Worm (Caenorhabditis elegans) whole organism, mixed stage, embryonic: ENCODE data around the gene Y39B6A.43.

Source experiments
- blmp-1 ChIP-seq: fragments of 150-350 bp; optimal IDR thresholded peaks from 2 replicates; lab custom pipeline; 2014; ENCODE audit warnings: missing biosample characterization, missing genetic modification characterization
- ces-1 ChIP-seq: fragments of 150-350 bp; optimal IDR thresholded peaks from 2 replicates; lab custom pipeline; 2014; ENCODE audit warnings: missing biosample characterization, missing genetic modification reagents, missing genetic modification characterization
- elt-1 ChIP-seq: sonication (generic microtip); optimal IDR thresholded peaks from 2 replicates; lab custom pipeline; 2017; ENCODE audit warnings: missing genetic modification characterization, mild to moderate bottlenecking, missing compliant biosample characterization, antibody characterized with exemption, moderate library complexity, borderline replicate concordance; ENCODE audit not compliant: insufficient read depth
- lin-32 ChIP-seq: fragments of 200-800 bp; sonication (Bioruptor generic); optimal IDR thresholded peaks from 2 replicates; lab custom pipeline; 2018; ENCODE audit warnings: mild to moderate bottlenecking, missing genetic modification characterization, missing compliant biosample characterization
- lsy-2 ChIP-seq: fragments of 150-350 bp; optimal IDR thresholded peaks from 2 replicates; lab custom pipeline; 2014; ENCODE audit warnings: missing biosample characterization, missing genetic modification characterization
- nhr-12 ChIP-seq: fragments of 150-350 bp; optimal IDR thresholded peaks from 2 replicates; lab custom pipeline; 2014; ENCODE audit warnings: missing biosample characterization, missing genetic modification characterization
- snpc-4 ChIP-seq: fragments of 150-350 bp; optimal IDR thresholded peaks from 2 replicates; lab custom pipeline; 2014; ENCODE audit warnings: missing biosample characterization, missing genetic modification characterization
- sptf-1 ChIP-seq: sonication (generic microtip); optimal IDR thresholded peaks from 2 replicates; lab custom pipeline; 2017; ENCODE audit warnings: mild to moderate bottlenecking, missing genetic modification characterization, moderate library complexity, missing compliant biosample characterization
- unc-39 ChIP-seq: fragments of 150-350 bp; optimal IDR thresholded peaks from 2 replicates; lab custom pipeline; 2014; ENCODE audit warnings: missing biosample characterization, missing genetic modification characterization
- unc-62 ChIP-seq: fragments of 150-350 bp; optimal IDR thresholded peaks from 2 replicates; lab custom pipeline; 2014; ENCODE audit warnings: missing biosample characterization, missing genetic modification reagents, missing genetic modification characterization
- ztf-11 ChIP-seq: fragments of 150-350 bp; optimal IDR thresholded peaks from 2 replicates; lab custom pipeline; 2014; ENCODE audit warnings: missing biosample characterization, missing genetic modification characterization

- peak; percentile 57 for TF ChIP-seq unc-62
- peak; percentile 77 for TF ChIP-seq ces-1 (GFP tag; lab: Kevin White, UChicago)
- TF ChIP-seq unc-39 (tag; lab: Kevin White, UChicago) = peak; percentile 58
- TF ChIP-seq snpc-4 (tag; lab: Kevin White, UChicago) = no peak
- TF ChIP-seq ztf-11 (tag; lab: Kevin White, UChicago) = peak; percentile 66
- TF ChIP-seq lin-32 (GFP tag; lab: Kevin White, UChicago) = no peak
- peak; percentile 85 for TF ChIP-seq sptf-1 (tag; lab: Kevin White, UChicago)
- TF ChIP-seq blmp-1 (tag; lab: Kevin White, UChicago) = no peak
- no peak for TF ChIP-seq nhr-12
- peak; percentile 90 for TF ChIP-seq lsy-2 (tag; lab: Kevin White, UChicago)
- no peak for TF ChIP-seq elt-1 (tag; lab: Kevin White, UChicago)
These were observed at the start of gene Y39B6A.43 for ce11 chrV:18967479-18968056.
